Worm (Caenorhabditis elegans) whole organism, late embryonic: ENCODE data around the gene K08E7.4.

Experiments used
- ama-1 ChIP-seq: fragments of 150-350 bp; optimal IDR thresholded peaks from 2 replicates; lab custom pipeline; 2014
- ceh-6 ChIP-seq: fragments of 200-800 bp; sonication (Bioruptor generic); optimal IDR thresholded peaks from 2 replicates; lab custom pipeline; 2018; ENCODE audit warnings: mild to moderate bottlenecking, missing genetic modification characterization, missing compliant biosample characterization
- ceh-9 ChIP-seq: sonication (generic microtip); optimal IDR thresholded peaks from 2 replicates; lab custom pipeline; 2016; ENCODE audit warnings: mild to moderate bottlenecking, missing genetic modification characterization, inconsistent platforms, missing compliant biosample characterization
- elt-2 ChIP-seq: sonication (generic microtip); optimal IDR thresholded peaks from 2 replicates; lab custom pipeline; 2016; ENCODE audit warnings: missing genetic modification reagents, missing genetic modification characterization, missing compliant biosample characterization
- fkh-6 ChIP-seq: sonication (generic microtip); optimal IDR thresholded peaks from 2 replicates; lab custom pipeline; 2016; ENCODE audit warnings: missing genetic modification characterization, missing compliant biosample characterization
- hlh-6 ChIP-seq: sonication (generic microtip); optimal IDR thresholded peaks from 2 replicates; lab custom pipeline; 2016; ENCODE audit warnings: missing genotype, missing genetic modification characterization, missing compliant biosample characterization
- madf-2 ChIP-seq: sonication (generic microtip); optimal IDR thresholded peaks from 2 replicates; lab custom pipeline; 2017; ENCODE audit warnings: missing genetic modification characterization, missing compliant biosample characterization
- tbx-2 ChIP-seq: sonication (generic microtip); optimal IDR thresholded peaks from 2 replicates; lab custom pipeline; 2016; ENCODE audit warnings: missing genetic modification characterization, missing compliant biosample characterization
- ttx-3 ChIP-seq: sonication (generic microtip); optimal IDR thresholded peaks from 2 replicates; lab custom pipeline; 2016; ENCODE audit warnings: missing genetic modification reagents, missing genetic modification characterization, missing compliant biosample characterization
- ztf-16 ChIP-seq: sonication (generic microtip); optimal IDR thresholded peaks from 2 replicates; lab custom pipeline; 2017; ENCODE audit warnings: missing genetic modification characterization, missing compliant biosample characterization

DNA sequence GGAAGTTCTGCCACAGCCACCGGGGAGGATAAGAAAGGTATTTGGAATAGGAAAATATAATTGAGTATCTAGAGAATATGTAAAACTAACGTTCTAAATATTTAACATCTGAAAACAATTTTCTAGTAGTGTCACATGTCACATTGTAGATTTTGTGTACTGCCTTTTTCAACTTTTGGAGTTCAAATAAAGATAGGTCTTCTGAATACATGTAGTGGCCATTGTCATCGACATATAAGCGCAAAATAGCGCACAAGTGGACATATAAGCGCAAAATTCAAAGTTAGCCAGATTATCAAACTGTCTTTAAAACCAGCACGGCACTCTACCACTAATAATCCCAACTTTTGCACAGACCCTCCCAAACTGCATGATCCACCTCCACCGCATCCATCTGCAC, 3.3 kb upstream of the K08E7.4 start:
- no peak for TF ChIP-seq ceh-6 (GFP tag; lab: Kevin White, UChicago)
- no peak for TF ChIP-seq ttx-3 (tag; lab: Kevin White, UChicago)
- TF ChIP-seq ama-1 (lab: Kevin White, UChicago): no peak
- no peak for TF ChIP-seq elt-2 (tag; lab: Kevin White, UChicago)
- no peak for TF ChIP-seq ztf-16 (tag; lab: Kevin White, UChicago)
- no peak for TF ChIP-seq tbx-2 (tag; lab: Kevin White, UChicago)
- TF ChIP-seq hlh-6 (tag; lab: Kevin White, UChicago): no peak
- TF ChIP-seq madf-2 (tag; lab: Kevin White, UChicago): no peak
- no peak for TF ChIP-seq fkh-6 (tag; lab: Kevin White, UChicago)
- no peak for TF ChIP-seq ceh-9
